Worm (Caenorhabditis elegans) whole organism, late embryonic: ENCODE results near the gene Y41E3.22.

Experiments used
- C08G9.2 ChIP-seq: sonication (generic microtip); optimal IDR thresholded peaks from 2 replicates; lab custom pipeline; 2016; ENCODE audit warnings: mild to moderate bottlenecking, missing genetic modification characterization, moderate library complexity, missing compliant biosample characterization
- F13H6.1 ChIP-seq: sonication (generic microtip); optimal IDR thresholded peaks from 2 replicates; lab custom pipeline; 2016; ENCODE audit warnings: missing genetic modification characterization, missing compliant biosample characterization
- T23F11.4 ChIP-seq: fragments of 200-800 bp; sonication (Bioruptor generic); optimal IDR thresholded peaks from 2 replicates; lab custom pipeline; 2018; ENCODE audit warnings: mild to moderate bottlenecking, missing genetic modification characterization, missing compliant biosample characterization
- Y22D7AL.16 ChIP-seq: sonication (generic microtip); optimal IDR thresholded peaks from 2 replicates; lab custom pipeline; 2016; ENCODE audit warnings: missing genetic modification characterization, missing compliant biosample characterization
- ceh-22 ChIP-seq: sonication (generic microtip); optimal IDR thresholded peaks from 2 replicates; lab custom pipeline; 2017; ENCODE audit warnings: missing biosample characterization, missing genetic modification characterization
- ceh-30 ChIP-seq: fragments of 150-350 bp; optimal IDR thresholded peaks from 2 replicates; lab custom pipeline; 2014; ENCODE audit warnings: missing biosample characterization, missing genetic modification characterization
- ceh-34 ChIP-seq: sonication (generic microtip); optimal IDR thresholded peaks from 2 replicates; lab custom pipeline; 2016; ENCODE audit warnings: mild to moderate bottlenecking, missing genetic modification characterization, missing compliant biosample characterization
- ceh-48 ChIP-seq: sonication (generic microtip); optimal IDR thresholded peaks from 2 replicates; lab custom pipeline; 2016; ENCODE audit warnings: missing genetic modification characterization, inconsistent platforms, missing compliant biosample characterization
- che-1 ChIP-seq: sonication (generic microtip); optimal IDR thresholded peaks from 2 replicates; lab custom pipeline; 2016; ENCODE audit warnings: mild to moderate bottlenecking, missing genetic modification characterization, missing compliant biosample characterization
- elt-4 ChIP-seq: sonication (generic microtip); optimal IDR thresholded peaks from 2 replicates; lab custom pipeline; 2016; ENCODE audit warnings: missing genetic modification characterization, missing compliant biosample characterization
- ets-4 ChIP-seq: sonication (generic microtip); optimal IDR thresholded peaks from 2 replicates; lab custom pipeline; 2016; ENCODE audit warnings: missing genetic modification characterization, missing compliant biosample characterization
- fax-1 ChIP-seq: sonication (generic microtip); optimal IDR thresholded peaks from 2 replicates; lab custom pipeline; 2016; ENCODE audit warnings: missing genotype, missing genetic modification characterization, missing compliant biosample characterization
- fkh-10 ChIP-seq: fragments of 150-350 bp; optimal IDR thresholded peaks from 2 replicates; lab custom pipeline; 2014; ENCODE audit warnings: missing biosample characterization, missing genetic modification reagents, missing genetic modification characterization
- hlh-13 ChIP-seq: fragments of 200-800 bp; sonication (Bioruptor generic); optimal IDR thresholded peaks from 2 replicates; lab custom pipeline; 2018; ENCODE audit warnings: mild to moderate bottlenecking, missing genetic modification characterization, missing compliant biosample characterization
- hlh-15 ChIP-seq: sonication (generic microtip); optimal IDR thresholded peaks from 2 replicates; lab custom pipeline; 2016; ENCODE audit warnings: missing genetic modification characterization, missing compliant biosample characterization
- hlh-8 ChIP-seq: sonication (generic microtip); optimal IDR thresholded peaks from 2 replicates; lab custom pipeline; 2016; ENCODE audit warnings: missing genotype, missing genetic modification characterization, missing compliant biosample characterization
- lin-11 ChIP-seq: fragments of 200-800 bp; sonication (Bioruptor generic); optimal IDR thresholded peaks from 2 replicates; lab custom pipeline; 2018; ENCODE audit warnings: mild to moderate bottlenecking, missing genetic modification characterization, missing compliant biosample characterization
- nhr-11 ChIP-seq: fragments of 150-350 bp; optimal IDR thresholded peaks from 2 replicates; lab custom pipeline; 2014; ENCODE audit warnings: missing biosample characterization, missing genetic modification characterization
- odd-2 ChIP-seq: sonication (generic microtip); optimal IDR thresholded peaks from 2 replicates; lab custom pipeline; 2017; ENCODE audit warnings: antibody characterized with exemption, mild to moderate bottlenecking, missing genetic modification characterization, missing compliant biosample characterization
- pat-9 ChIP-seq: fragments of 200-800 bp; sonication (Bioruptor generic); optimal IDR thresholded peaks from 2 replicates; lab custom pipeline; 2018; ENCODE audit warnings: mild to moderate bottlenecking, missing genetic modification characterization, moderate library complexity, missing compliant biosample characterization
- pha-4 ChIP-seq: fragments of 150-350 bp; optimal IDR thresholded peaks from 2 replicates; lab custom pipeline; 2018; ENCODE audit warnings: missing biosample characterization, missing genetic modification reagents, missing genetic modification characterization
- sox-4 ChIP-seq: sonication (generic microtip); optimal IDR thresholded peaks from 2 replicates; lab custom pipeline; 2017; ENCODE audit warnings: mild to moderate bottlenecking, missing genetic modification characterization, inconsistent platforms, missing compliant biosample characterization
- syd-9 ChIP-seq: sonication (generic microtip); optimal IDR thresholded peaks from 2 replicates; lab custom pipeline; 2016; ENCODE audit warnings: mild to moderate bottlenecking, missing genetic modification characterization, moderate library complexity, missing compliant biosample characterization
- unc-42 ChIP-seq: sonication (generic microtip); optimal IDR thresholded peaks from 2 replicates; lab custom pipeline; 2016; ENCODE audit warnings: missing genotype, missing genetic modification characterization, missing compliant biosample characterization
- zip-5 ChIP-seq: sonication (generic microtip); optimal IDR thresholded peaks from 2 replicates; lab custom pipeline; 2016; ENCODE audit warnings: missing genetic modification characterization, missing compliant biosample characterization
- ztf-16 ChIP-seq: sonication (generic microtip); optimal IDR thresholded peaks from 2 replicates; lab custom pipeline; 2017; ENCODE audit warnings: missing genetic modification characterization, missing compliant biosample characterization

Y41E3.22 gene

DNA sequence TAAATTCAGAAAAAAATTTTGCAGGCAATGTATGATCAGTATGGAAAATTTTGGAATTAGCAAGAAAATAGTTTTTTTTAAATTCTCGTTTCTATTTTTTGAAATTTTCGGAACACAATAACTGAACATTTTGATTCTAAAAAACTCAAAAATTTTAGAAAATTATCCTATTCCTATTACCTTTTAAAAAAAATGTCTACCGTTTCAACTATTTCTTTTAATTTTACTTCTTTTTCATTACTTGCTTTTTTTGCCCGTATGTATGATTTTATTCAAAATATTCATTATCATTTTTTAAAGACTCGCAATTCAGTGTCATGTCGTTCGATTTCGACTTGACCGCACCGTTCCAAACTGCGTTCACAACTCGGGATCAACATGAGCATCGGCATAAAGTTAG lies 30.8 kb downstream of the Y41E3.22 start, which contains the start of gene atln-2:
Gene atln-2, plus strand, starts transcription at position 301 of the 400 bp plus-strand sequence.
- TF ChIP-seq ceh-48 (tag; lab: Kevin White, UChicago) (no peak), syd-9 (no peak), T23F11.4 (GFP tag; lab: Kevin White, UChicago) (no peak), nhr-11 (tag; lab: Kevin White, UChicago) (no peak), ceh-30 (tag; lab: Kevin White, UChicago) (no peak), ceh-34 (tag; lab: Kevin White, UChicago) (no peak), F13H6.1 (tag; lab: Kevin White, UChicago) (no peak), elt-4 (tag; lab: Kevin White, UChicago) (no peak)

DNA sequence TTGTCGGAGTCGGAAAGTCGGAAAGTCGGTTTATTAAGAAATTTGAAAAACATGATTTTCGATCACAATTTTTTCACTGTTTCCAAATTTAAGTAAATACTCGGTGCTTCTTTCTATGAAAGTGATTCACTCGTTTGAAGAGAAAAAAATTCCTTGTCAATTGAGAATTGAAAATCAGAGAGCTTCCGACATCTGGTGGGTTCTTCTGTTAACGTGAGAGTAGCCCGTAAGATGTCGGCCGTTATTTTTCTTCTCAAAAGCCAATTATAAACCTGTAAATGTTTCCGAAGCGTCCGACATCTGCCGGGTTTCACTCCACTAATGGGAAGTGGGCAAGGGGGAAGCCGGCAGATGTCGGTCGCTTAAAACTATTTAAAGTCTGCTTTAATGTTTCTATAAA lies 34.5 kb downstream of the Y41E3.22 start:
- TF ChIP-seq hlh-13 (no peak), unc-42 (tag; lab: Kevin White, UChicago) (no peak), odd-2 (no peak), fax-1 (tag; lab: Kevin White, UChicago) (no peak), elt-4 (tag; lab: Kevin White, UChicago) (no peak), sox-4 (no peak), Y22D7AL.16 (tag; lab: Kevin White, UChicago) (no peak), C08G9.2 (tag; lab: Kevin White, UChicago) (no peak), fkh-10 (GFP tag; lab: Kevin White, UChicago) (no peak), ceh-30 (tag; lab: Kevin White, UChicago) (no peak), pat-9 (tag; lab: Kevin White, UChicago) (no peak), ets-4 (tag; lab: Kevin White, UChicago) (no peak), zip-5 (tag; lab: Kevin White, UChicago) (no peak), hlh-15 (tag; lab: Kevin White, UChicago) (no peak), lin-11 (tag; lab: Kevin White, UChicago) (no peak), ztf-16 (tag; lab: Kevin White, UChicago) (no peak)

DNA sequence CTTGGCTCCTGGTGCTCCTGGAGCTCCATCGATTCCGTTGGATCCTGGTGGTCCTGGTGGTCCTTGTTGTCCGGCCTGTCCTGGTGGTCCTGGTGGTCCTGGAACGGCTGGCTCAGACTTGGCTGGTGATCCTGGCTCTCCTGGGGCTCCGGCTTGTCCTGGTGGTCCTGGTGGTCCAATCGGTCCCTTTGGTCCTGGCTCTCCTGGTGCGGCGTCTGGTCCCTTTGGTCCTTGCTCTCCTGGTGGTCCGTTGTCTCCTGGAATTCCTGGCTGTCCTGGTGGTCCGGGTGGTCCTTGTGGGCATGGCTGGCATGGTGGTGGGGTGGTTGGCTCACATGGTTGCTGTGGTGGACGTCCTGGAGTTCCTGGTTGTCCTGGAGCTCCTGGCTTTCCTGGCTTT lies 35.3 kb downstream of the Y41E3.22 start:
- no peak for TF ChIP-seq ceh-22
- no peak for TF ChIP-seq hlh-8 (tag; lab: Kevin White, UChicago)
- no peak for TF ChIP-seq pha-4 (tag; lab: Kevin White, UChicago)
- TF ChIP-seq, all 69 proteins: peak for 0

DNA sequence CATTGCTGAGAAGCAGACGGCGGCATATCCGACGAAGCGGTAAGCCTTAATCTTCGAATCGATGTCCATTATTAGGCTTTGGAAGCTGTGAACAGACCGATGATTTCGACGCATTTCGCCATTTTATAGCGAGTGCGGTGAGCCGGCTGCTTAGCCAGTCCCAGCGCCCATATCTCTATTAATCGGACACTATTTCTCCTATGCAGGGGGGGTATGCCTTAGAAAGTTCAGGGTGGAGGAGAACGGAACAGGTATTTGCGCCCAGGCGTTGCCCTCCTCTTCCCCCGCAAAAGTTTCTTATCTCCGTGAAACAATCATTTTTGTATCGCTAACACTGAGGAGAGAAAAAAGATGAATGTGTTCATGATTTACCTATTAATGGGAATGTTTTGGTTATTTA lies 36.2 kb downstream of the Y41E3.22 start, which contains the start of gene dpy-4:
Gene dpy-4, minus strand, starts transcription at position 101 of the 400 bp plus-strand sequence.
- TF ChIP-seq che-1, result no peak
